Fruit fly (Drosophila melanogaster) whole organism, embryonic: Measurements from ENCODE around the gene Rgl.

Experiments
- Antp ChIP-seq: fragments of 200-800 bp; sonication (Bioruptor generic); optimal IDR thresholded peaks from 3 replicates; lab custom pipeline; 2016; ENCODE audit warnings: missing biosample characterization, missing genetic modification characterization
- CG1024 ChIP-seq: fragments of 200-800 bp; sonication (Bioruptor generic); IDR thresholded peaks from 2 replicates; pipeline ENCODE4 v1.3.6; 2022; ENCODE audit warnings: missing biosample characterization, missing genetic modification characterization
- CG10543 ChIP-seq: fragments of 200-800 bp; sonication (Bioruptor generic); optimal IDR thresholded peaks from 3 replicates; lab custom pipeline; 2017; ENCODE audit warnings: missing biosample characterization, mild to moderate bottlenecking, missing genetic modification characterization, moderate library complexity
- CG10959 ChIP-seq: fragments of 200-800 bp; sonication (Bioruptor generic); IDR thresholded peaks from 2 replicates; pipeline ENCODE4 v1.3.6; 2022; ENCODE audit warnings: missing biosample characterization, missing genetic modification characterization
- CG12104 ChIP-seq: fragments of 200-800 bp; sonication (Bioruptor generic); optimal IDR thresholded peaks from 3 replicates; lab custom pipeline; 2016; ENCODE audit warnings: missing biosample characterization, missing genetic modification characterization
- CG13123 ChIP-seq: fragments of 200-800 bp; sonication (Bioruptor generic); optimal IDR thresholded peaks from 2 replicates; lab custom pipeline; 2016; ENCODE audit warnings: missing biosample characterization, missing genetic modification characterization
- CG15011 ChIP-seq: fragments of 200-800 bp; sonication (Bioruptor generic); optimal IDR thresholded peaks from 3 replicates; lab custom pipeline; 2018; ENCODE audit warnings: missing biosample characterization, mild to moderate bottlenecking, missing genetic modification characterization
- CG16779 ChIP-seq: fragments of 200-800 bp; sonication (Bioruptor generic); IDR thresholded peaks from 2 replicates; pipeline ENCODE4 v1.3.6; 2022; ENCODE audit warnings: missing biosample characterization, missing genetic modification characterization
- CG17829 ChIP-seq: fragments of 200-800 bp; optimal IDR thresholded peaks from 2 replicates; lab custom pipeline; 2019; ENCODE audit warnings: missing biosample characterization, mild to moderate bottlenecking, missing genetic modification characterization, moderate library complexity
- CG18619 ChIP-seq: fragments of 200-800 bp; sonication (Bioruptor generic); optimal IDR thresholded peaks from 3 replicates; lab custom pipeline; 2017; ENCODE audit warnings: missing biosample characterization, mild to moderate bottlenecking, missing genetic modification characterization
- CG18764 ChIP-seq: fragments of 200-800 bp; sonication (Bioruptor generic); optimal IDR thresholded peaks from 3 replicates; lab custom pipeline; 2016; ENCODE audit warnings: missing biosample characterization, missing genetic modification characterization
- CG2120 ChIP-seq: fragments of 200-800 bp; sonication (Bioruptor generic); optimal IDR thresholded peaks from 3 replicates; lab custom pipeline; 2016; ENCODE audit warnings: missing biosample characterization, missing genetic modification characterization
- CG31224 ChIP-seq: fragments of 200-800 bp; sonication (Bioruptor generic); IDR thresholded peaks from 2 replicates; pipeline ENCODE4 v1.3.6; 2022; ENCODE audit warnings: missing biosample characterization, missing genetic modification characterization
- CG31441 ChIP-seq: fragments of 200-800 bp; sonication (Bioruptor generic); IDR thresholded peaks from 2 replicates; pipeline ENCODE4 v1.3.6; 2022; ENCODE audit warnings: missing biosample characterization, missing genetic modification characterization
- CG3163 ChIP-seq: fragments of 200-800 bp; sonication (Bioruptor generic); optimal IDR thresholded peaks from 3 replicates; lab custom pipeline; 2016; ENCODE audit warnings: missing biosample characterization, missing genetic modification characterization
- CG3995 ChIP-seq: fragments of 200-800 bp; sonication (Bioruptor generic); optimal IDR thresholded peaks from 3 replicates; lab custom pipeline; 2016; ENCODE audit warnings: missing biosample characterization, missing genetic modification characterization
- CG6689 ChIP-seq: fragments of 200-800 bp; sonication (Bioruptor generic); IDR thresholded peaks from 2 replicates; pipeline ENCODE4 v1.3.6; 2022; ENCODE audit warnings: missing biosample characterization, missing genetic modification characterization
- CG7271 ChIP-seq: fragments of 200-800 bp; sonication (Bioruptor generic); optimal IDR thresholded peaks from 2 replicates; lab custom pipeline; 2018; ENCODE audit warnings: missing biosample characterization, mild to moderate bottlenecking, missing genetic modification characterization, moderate library complexity
- CG8290 ChIP-seq, 3 experiments: fragments of 200-800 bp; sonication (Bioruptor generic); optimal IDR thresholded peaks; 2 replicates each; lab custom pipeline; 2016 to 2019; ENCODE audit warnings: missing biosample characterization in 3 of 3, missing genetic modification characterization in 3 of 3, mild to moderate bottlenecking in 2 of 3, moderate library complexity in 1 of 3
- D ChIP-seq, 2 experiments: fragments of 200-800 bp in 1 of 2; fragments of >200 bp in 1 of 2; sonication (Bioruptor generic) in 1 of 2; optimal IDR thresholded peaks; 2 replicates in 1 of 2; 3 replicates in 1 of 2; lab custom pipeline; 2017; ENCODE audit warnings: mild to moderate bottlenecking in 1 of 2, missing biosample characterization in 1 of 2, missing genetic modification characterization in 1 of 2, missing genetic modification reagents in 1 of 2
- Dbx ChIP-seq: fragments of 200-800 bp; sonication (Bioruptor generic); IDR thresholded peaks from 3 replicates; pipeline ENCODE4 v1.3.6; 2022; ENCODE audit warnings: missing biosample characterization, missing genetic modification characterization
- Fer3 ChIP-seq: fragments of 200-800 bp; sonication (Bioruptor generic); optimal IDR thresholded peaks from 2 replicates; lab custom pipeline; 2018; ENCODE audit warnings: missing biosample characterization, mild to moderate bottlenecking, missing genetic modification characterization, moderate library complexity
- Lhr ChIP-seq: fragments of 200-800 bp; sonication (Bioruptor generic); optimal IDR thresholded peaks from 3 replicates; lab custom pipeline; 2017; ENCODE audit warnings: mild to moderate bottlenecking, missing biosample characterization, missing genetic modification reagents, missing genetic modification characterization
- Max ChIP-seq: fragments of 200-800 bp; sonication (Bioruptor generic); optimal IDR thresholded peaks from 2 replicates; lab custom pipeline; 2016; ENCODE audit warnings: missing biosample characterization, mild to moderate bottlenecking, missing genetic modification characterization
- NFAT ChIP-seq: fragments of 200-800 bp; sonication (Bioruptor generic); IDR thresholded peaks from 2 replicates; pipeline ENCODE4 v1.3.6; 2022; ENCODE audit warnings: missing biosample characterization, missing genetic modification characterization
- Opbp ChIP-seq: fragments of 200-800 bp; sonication (Bioruptor generic); IDR thresholded peaks from 3 replicates; pipeline ENCODE4 v1.3.6; 2022; ENCODE audit warnings: missing biosample characterization, missing genetic modification characterization; ENCODE audit not compliant: partially characterized antibody
- Sry-β ChIP-seq: fragments of 200-800 bp; sonication (Bioruptor generic); optimal IDR thresholded peaks from 2 replicates; lab custom pipeline; 2018; ENCODE audit warnings: missing biosample characterization, mild to moderate bottlenecking, missing genetic modification characterization, moderate library complexity
- Trl ChIP-seq, 3 experiments: fragments of >200 bp in 2 of 3; fragments of 200-800 bp in 1 of 3; sonication (Bioruptor generic) in 1 of 3; optimal IDR thresholded peaks; 2 replicates in 1 of 3; 3 replicates in 2 of 3; lab custom pipeline; 2016 to 2017; ENCODE audit warnings: missing biosample characterization in 1 of 3, missing genetic modification characterization in 1 of 3
- abd-A ChIP-seq: fragments of 200-800 bp; sonication (Bioruptor generic); optimal IDR thresholded peaks from 3 replicates; lab custom pipeline; 2019; ENCODE audit warnings: missing biosample characterization, mild to moderate bottlenecking, missing genetic modification characterization, moderate library complexity
- az2 ChIP-seq: fragments of 200-800 bp; sonication (Bioruptor generic); optimal IDR thresholded peaks from 3 replicates; lab custom pipeline; 2016; ENCODE audit warnings: missing biosample characterization, missing genetic modification characterization
- bsh ChIP-seq, 2 experiments: fragments of 200-800 bp; sonication (Bioruptor generic); optimal IDR thresholded peaks; 2 replicates each; lab custom pipeline; 2017 to 2018; ENCODE audit warnings: mild to moderate bottlenecking in 2 of 2, missing biosample characterization in 2 of 2, missing genetic modification characterization in 2 of 2, moderate library complexity in 1 of 2
- crp ChIP-seq, 2 experiments: fragments of 200-800 bp; sonication (Bioruptor generic); optimal IDR thresholded peaks; 2 replicates in 1 of 2; 3 replicates in 1 of 2; lab custom pipeline; 2017; ENCODE audit warnings: missing biosample characterization in 2 of 2, missing genetic modification characterization in 2 of 2, mild to moderate bottlenecking in 1 of 2, moderate library complexity in 1 of 2
- eve ChIP-seq, 2 experiments: fragments of >200 bp; optimal IDR thresholded peaks; 2 replicates each; lab custom pipeline; 2017; ENCODE audit warnings: missing biosample characterization in 2 of 2, missing genetic modification characterization in 2 of 2
- lab ChIP-seq: fragments of 200-800 bp; sonication (Bioruptor generic); optimal IDR thresholded peaks from 3 replicates; lab custom pipeline; 2017; ENCODE audit warnings: missing biosample characterization, missing genetic modification characterization, mild to moderate bottlenecking, moderate library complexity, missing genetic modification reagents
- nmo ChIP-seq: fragments of 200-800 bp; sonication (Bioruptor generic); optimal IDR thresholded peaks from 2 replicates; lab custom pipeline; 2018; ENCODE audit warnings: missing biosample characterization, mild to moderate bottlenecking, missing genetic modification characterization, moderate library complexity
- pita ChIP-seq: fragments of 200-800 bp; sonication (Bioruptor generic); optimal IDR thresholded peaks from 2 replicates; lab custom pipeline; 2017; ENCODE audit warnings: missing biosample characterization, mild to moderate bottlenecking, missing genetic modification characterization
- pnt ChIP-seq: fragments of 200-800 bp; sonication (Bioruptor generic); optimal IDR thresholded peaks from 3 replicates; lab custom pipeline; 2016; ENCODE audit warnings: missing biosample characterization, missing genetic modification characterization
- pzg ChIP-seq: fragments of 200-800 bp; sonication (Bioruptor generic); optimal IDR thresholded peaks from 3 replicates; lab custom pipeline; 2018; ENCODE audit warnings: missing biosample characterization, mild to moderate bottlenecking, missing genetic modification characterization, moderate library complexity
- sob ChIP-seq: fragments of 200-800 bp; sonication (Bioruptor generic); IDR thresholded peaks from 2 replicates; pipeline ENCODE4 v1.3.6; 2022; ENCODE audit warnings: missing biosample characterization, missing genetic modification characterization
- vfl ChIP-seq: fragments of 200-800 bp; sonication (Bioruptor generic); optimal IDR thresholded peaks from 2 replicates; lab custom pipeline; 2016; ENCODE audit warnings: missing biosample characterization, missing genetic modification characterization
- vnd ChIP-seq: fragments of 200-800 bp; sonication (Bioruptor generic); IDR thresholded peaks from 3 replicates; pipeline ENCODE4 v1.3.6; 2022; ENCODE audit warnings: missing biosample characterization, missing genetic modification characterization; ENCODE audit not compliant: partially characterized antibody
- wek ChIP-seq: fragments of 200-800 bp; sonication (Bioruptor generic); optimal IDR thresholded peaks from 3 replicates; lab custom pipeline; 2018; ENCODE audit warnings: missing biosample characterization, mild to moderate bottlenecking, missing genetic modification characterization, moderate library complexity
- zfh1 ChIP-seq: fragments of 200-800 bp; sonication (Bioruptor generic); IDR thresholded peaks from 3 replicates; pipeline ENCODE4 v1.3.6; 2022; ENCODE audit warnings: missing biosample characterization, missing genetic modification characterization

The Rgl gene

DNA sequence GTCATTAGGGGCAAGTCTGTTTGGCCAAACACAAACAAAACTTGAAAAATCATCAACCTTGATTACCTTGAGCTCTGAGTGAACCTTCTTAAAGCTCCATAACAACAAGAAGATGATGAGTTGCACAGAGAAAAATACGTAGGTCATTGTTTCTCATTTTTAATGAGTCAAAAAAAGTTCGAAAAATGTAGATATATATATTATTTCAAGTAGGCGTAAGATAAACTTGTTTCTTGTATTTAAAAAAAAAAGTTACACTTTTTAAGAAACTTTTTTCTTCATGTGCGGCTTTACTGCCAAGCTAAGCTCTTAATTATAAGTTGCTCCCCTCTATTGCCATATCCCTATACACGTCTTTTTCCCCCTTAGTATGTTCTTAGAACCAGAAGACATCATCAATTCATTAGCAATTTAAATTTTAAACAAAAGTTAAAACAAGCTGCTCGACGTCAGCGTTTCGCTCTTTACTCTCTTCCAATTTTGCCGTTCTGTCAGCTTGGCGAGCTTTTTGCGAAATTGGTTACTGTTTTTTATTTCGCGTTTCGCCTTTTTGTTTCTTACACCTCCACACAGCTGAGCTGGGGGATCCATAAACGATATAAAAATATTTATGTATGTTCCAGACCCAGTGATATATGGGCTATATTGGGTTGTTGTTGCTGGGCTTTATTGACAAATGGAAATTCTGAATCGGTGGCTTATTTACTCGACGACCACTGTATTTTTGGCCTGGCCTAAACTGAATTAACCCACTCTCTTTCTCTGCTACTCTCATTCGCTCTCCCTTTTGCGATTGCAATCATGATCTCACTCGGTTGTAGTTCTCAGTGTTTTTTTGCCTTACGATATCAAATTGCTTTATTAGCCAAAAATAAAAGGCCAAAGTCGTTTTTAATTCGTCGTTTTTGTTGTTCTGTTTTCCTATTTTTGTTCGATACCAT is 1.5 kb downstream of the Rgl start (continued):
- no peak for TF ChIP-seq crp (GFP tag; optimal IDR thresholded peaks at IDR 0.05; lab: Kevin White, UChicago)

DNA sequence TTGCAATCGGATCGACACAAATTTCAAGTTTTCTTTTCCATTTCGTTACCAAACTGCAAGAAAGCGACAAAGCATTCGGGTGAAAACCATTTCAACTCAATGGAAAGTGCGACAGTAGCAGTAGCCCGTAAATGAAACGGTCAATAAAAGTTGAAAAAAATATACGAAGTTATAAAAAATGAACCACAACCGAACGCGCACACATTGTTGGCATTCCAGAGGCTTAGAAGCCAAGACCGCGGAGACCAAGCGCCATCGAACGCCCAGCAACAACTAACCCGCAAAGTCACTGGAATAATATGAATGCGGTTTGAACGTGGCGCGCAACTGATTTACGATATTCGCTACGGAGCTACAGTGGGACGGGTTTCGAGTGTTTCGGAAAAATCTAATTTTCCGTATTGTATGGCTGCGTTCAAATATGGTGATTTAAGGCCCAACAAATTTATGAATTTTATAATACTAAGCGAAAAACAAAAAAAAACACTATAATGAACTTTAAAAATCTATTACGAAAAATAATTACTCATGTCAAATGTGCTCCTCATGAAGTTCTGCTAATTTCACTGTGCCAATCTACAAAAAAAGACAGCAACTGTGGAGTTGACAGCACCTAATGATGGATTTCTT is 3.0 kb downstream of the Rgl start:
- TF ChIP-seq lab (GFP tag; lab: Kevin White, UChicago) (peak; percentile 67), vfl (GFP tag; lab: Kevin White, UChicago) (no peak), pnt (no peak), eve (GFP tag; optimal IDR thresholded peaks at IDR 0.05; lab: Kevin White, UChicago) (no peak), CG18619 (peak; percentile 48), D (optimal IDR thresholded peaks at IDR 0.05; lab: Kevin White, UChicago) (no peak), D (GFP tag; optimal IDR thresholded peaks at IDR 0.05; lab: Kevin White, UChicago) (no peak), crp (GFP tag; optimal IDR thresholded peaks at IDR 0.05; lab: Kevin White, UChicago) (no peak), vnd (GFP tag; lab: Robert Waterston, UW) (no peak), bsh (GFP tag; optimal IDR thresholded peaks at IDR 0.05; lab: Kevin White, UChicago) (peak in 1 of 2 experiments; percentile 32), CG7271 (tag; lab: Kevin White, UChicago) (no peak), Lhr (no peak), CG6689 (GFP tag; lab: Robert Waterston, UW) (peak; percentile 53), Dbx (GFP tag; lab: Robert Waterston, UW) (0 out of 3 replicates have a peak, but pooled peaks have one; percentile 26), NFAT (GFP tag; lab: Robert Waterston, UW) (0 out of 2 replicates have a peak, but pooled peaks have one; percentile 19), pzg (GFP tag; lab: Kevin White, UChicago) (no peak), CG12104 (GFP tag; lab: Kevin White, UChicago) (peak; percentile 45), CG3163 (GFP tag; lab: Kevin White, UChicago) (no peak), Antp (GFP tag; lab: Kevin White, UChicago) (no peak), CG8290 (GFP tag; optimal IDR thresholded peaks at IDR 0.05; lab: Kevin White, UChicago) (no peak), CG8290 (tag; optimal IDR thresholded peaks at IDR 0.05; lab: Kevin White, UChicago) (no peak), zfh1 (GFP tag; lab: Robert Waterston, UW) (peak; percentile 65; the same call in 2 of the 3 replicates), CG2120 (GFP tag; lab: Kevin White, UChicago) (peak; percentile 68), sob (GFP tag; lab: Robert Waterston, UW) (no peak), CG18764 (peak; percentile 34), CG16779 (no peak), wek (GFP tag; lab: Kevin White, UChicago) (no peak), CG15011 (GFP tag; lab: Kevin White, UChicago) (no peak), Sry-β (GFP tag; lab: Kevin White, UChicago) (no peak), CG3995 (GFP tag; lab: Kevin White, UChicago) (peak; percentile 21), CG31441 (GFP tag; lab: Robert Waterston, UW) (peak; percentile 78), Fer3 (tag; lab: Kevin White, UChicago) (peak; percentile 51), CG1024 (GFP tag; lab: Robert Waterston, UW) (no peak), Max (GFP tag; lab: Kevin White, UChicago) (peak; percentile 38), CG13123 (GFP tag; lab: Kevin White, UChicago) (no peak), abd-A (tag; lab: Kevin White, UChicago) (no peak), pita (GFP tag; lab: Kevin White, UChicago) (no peak), az2 (GFP tag; lab: Kevin White, UChicago) (peak; percentile 37), Opbp (no peak; the same call in 2 of the 3 replicates), CG10543 (peak; percentile 12), nmo (GFP tag; lab: Kevin White, UChicago) (peak; percentile 68), CG10959 (peak; percentile 20; the same call in 1 of the 2 replicates), CG17829 (tag; lab: Kevin White, UChicago) (peak; percentile 49), CG31224 (GFP tag; lab: Robert Waterston, UW) (peak; percentile 49), Trl (optimal IDR thresholded peaks at IDR 0.05; lab: Kevin White, UChicago) (no peak), Trl (GFP tag; optimal IDR thresholded peaks at IDR 0.05; lab: Kevin White, UChicago) (no peak)
